Worm (Caenorhabditis elegans) whole organism, L1 larva: ENCODE data around the gene F59E12.8.
A peak's percentile ranks its signal among the peaks of the same experiment; 100 is the strongest.

Source experiments
- C16A3.4 ChIP-seq: fragments of 150-350 bp; optimal IDR thresholded peaks from 2 replicates; lab custom pipeline; 2014; ENCODE audit warnings: missing biosample characterization, missing genetic modification characterization
- blmp-1 ChIP-seq: fragments of 150-350 bp; optimal IDR thresholded peaks from 2 replicates; lab custom pipeline; 2014; ENCODE audit warnings: missing biosample characterization, missing genetic modification characterization
- ceh-8 ChIP-seq: fragments of 200-800 bp; sonication (Bioruptor generic); optimal IDR thresholded peaks from 2 replicates; lab custom pipeline; 2018; ENCODE audit warnings: mild to moderate bottlenecking, missing genetic modification characterization, moderate library complexity, missing compliant biosample characterization
- ceh-82 ChIP-seq, 3 experiments: fragments of 150-350 bp in 1 of 3; sonication (generic microtip) in 2 of 3; optimal IDR thresholded peaks; 2 replicates each; lab custom pipeline; 2014 to 2017; ENCODE audit warnings: missing biosample characterization in 3 of 3, missing genetic modification characterization in 3 of 3
- dpl-1 ChIP-seq, 3 experiments: fragments of 150-350 bp in 2 of 3; sonication (generic microtip) in 1 of 3; optimal IDR thresholded peaks; 2 replicates each; lab custom pipeline; 2014 to 2017; ENCODE audit warnings: missing biosample characterization in 3 of 3, missing genetic modification characterization in 3 of 3, missing genetic modification reagents in 3 of 3
- efl-1 ChIP-seq, 4 experiments: fragments of 150-350 bp; optimal IDR thresholded peaks in 3 of 4; peaks in 1 of 4; 1 replicate in 1 of 4; 2 replicates in 3 of 4; lab custom pipeline; 2014; ENCODE audit warnings: missing biosample characterization in 2 of 4, missing genetic modification characterization in 2 of 4, missing genetic modification reagents in 2 of 4
- elt-2 ChIP-seq: sonication (generic microtip); optimal IDR thresholded peaks from 2 replicates; lab custom pipeline; 2016; ENCODE audit warnings: missing genetic modification characterization, mild to moderate bottlenecking, inconsistent platforms, missing compliant biosample characterization, missing genetic modification reagents
- elt-3 ChIP-seq, 6 experiments: fragments of 150-350 bp in 1 of 6; sonication (generic microtip); optimal IDR thresholded peaks; 2 replicates each; lab custom pipeline; 2017 to 2018; ENCODE audit warnings: missing biosample characterization in 6 of 6, missing genetic modification characterization in 6 of 6, inconsistent platforms in 1 of 6
- fkh-10 ChIP-seq: sonication (generic microtip); optimal IDR thresholded peaks from 2 replicates; lab custom pipeline; 2017; ENCODE audit warnings: missing biosample characterization, missing genetic modification reagents, missing genetic modification characterization
- fkh-8 ChIP-seq: sonication (generic microtip); optimal IDR thresholded peaks from 2 replicates; lab custom pipeline; 2016; ENCODE audit warnings: mild to moderate bottlenecking, missing genetic modification characterization, missing compliant biosample characterization
- fos-1 ChIP-seq: fragments of 150-350 bp; optimal IDR thresholded peaks from 2 replicates; lab custom pipeline; 2014; ENCODE audit warnings: missing biosample characterization, missing genetic modification characterization
- irx-1 ChIP-seq: sonication (generic microtip); optimal IDR thresholded peaks from 2 replicates; lab custom pipeline; 2016; ENCODE audit warnings: missing genetic modification characterization, missing compliant biosample characterization
- isw-1 ChIP-seq: fragments of 200-800 bp; sonication (Bioruptor generic); IDR thresholded peaks from 2 replicates; pipeline ENCODE4 v1.3.6; 2022; ENCODE audit warnings: missing genetic modification characterization, missing compliant biosample characterization
- jun-1 ChIP-seq: fragments of 150-350 bp; optimal IDR thresholded peaks from 2 replicates; lab custom pipeline; 2014; ENCODE audit warnings: missing biosample characterization, missing genetic modification reagents, missing genetic modification characterization
- lin-35 ChIP-seq, 2 experiments: fragments of 150-350 bp; optimal IDR thresholded peaks; 2 replicates each; lab custom pipeline; 2014; ENCODE audit warnings: missing biosample characterization in 2 of 2, missing genetic modification characterization in 2 of 2, missing genetic modification reagents in 2 of 2
- lin-39 ChIP-seq: fragments of 150-350 bp; optimal IDR thresholded peaks from 2 replicates; lab custom pipeline; 2014; ENCODE audit warnings: missing biosample characterization, missing genetic modification reagents, missing genetic modification characterization
- lir-3 ChIP-seq: sonication (generic microtip); optimal IDR thresholded peaks from 2 replicates; lab custom pipeline; 2016; ENCODE audit warnings: mild to moderate bottlenecking, missing genetic modification characterization, moderate library complexity, missing compliant biosample characterization; ENCODE audit not compliant: poor library complexity
- lsy-2 ChIP-seq, 2 experiments: fragments of 150-350 bp; optimal IDR thresholded peaks; 2 replicates each; lab custom pipeline; 2014; ENCODE audit warnings: missing biosample characterization in 2 of 2, missing genetic modification characterization in 2 of 2
- mab-9 ChIP-seq: fragments of 200-800 bp; sonication (Bioruptor generic); IDR thresholded peaks from 2 replicates; pipeline ENCODE4 v1.3.6; 2022; ENCODE audit warnings: missing genetic modification reagents, missing genetic modification characterization, missing compliant biosample characterization
- mdl-1 ChIP-seq, 2 experiments: fragments of 150-350 bp; optimal IDR thresholded peaks; 2 replicates each; lab custom pipeline; 2014 to 2017; ENCODE audit warnings: missing biosample characterization in 2 of 2, missing genetic modification characterization in 2 of 2, inconsistent platforms in 1 of 2
- nhr-11 ChIP-seq: fragments of 150-350 bp; optimal IDR thresholded peaks from 2 replicates; lab custom pipeline; 2014; ENCODE audit warnings: missing biosample characterization, missing genetic modification characterization
- nhr-237 ChIP-seq: fragments of 150-350 bp; optimal IDR thresholded peaks from 2 replicates; lab custom pipeline; 2014; ENCODE audit warnings: missing biosample characterization, missing genetic modification characterization
- nhr-28 ChIP-seq: fragments of 150-350 bp; optimal IDR thresholded peaks from 2 replicates; lab custom pipeline; 2014; ENCODE audit warnings: missing biosample characterization, missing genetic modification characterization
- nhr-47 ChIP-seq: sonication (generic microtip); optimal IDR thresholded peaks from 2 replicates; lab custom pipeline; 2016; ENCODE audit warnings: mild to moderate bottlenecking, missing genetic modification characterization, moderate library complexity, missing compliant biosample characterization
- nhr-71 ChIP-seq: sonication (generic microtip); optimal IDR thresholded peaks from 2 replicates; lab custom pipeline; 2016; ENCODE audit warnings: mild to moderate bottlenecking, missing genetic modification characterization, moderate library complexity, missing compliant biosample characterization
- nhr-77 ChIP-seq: fragments of 150-350 bp; optimal IDR thresholded peaks from 2 replicates; lab custom pipeline; 2014; ENCODE audit warnings: missing biosample characterization, missing genetic modification characterization
- nhr-90 ChIP-seq: sonication (generic microtip); optimal IDR thresholded peaks from 2 replicates; lab custom pipeline; 2016; ENCODE audit warnings: mild to moderate bottlenecking, missing genetic modification characterization, missing compliant biosample characterization; ENCODE audit not compliant: poor library complexity
- skn-1 ChIP-seq: fragments of 150-350 bp; optimal IDR thresholded peaks from 2 replicates; lab custom pipeline; 2014; ENCODE audit warnings: missing biosample characterization, missing genetic modification characterization
- snu-23 ChIP-seq: sonication (generic microtip); optimal IDR thresholded peaks from 2 replicates; lab custom pipeline; 2016; ENCODE audit warnings: missing genetic modification characterization, missing compliant biosample characterization
- sup-37 ChIP-seq: fragments of 200-800 bp; sonication (Bioruptor generic); optimal IDR thresholded peaks from 2 replicates; lab custom pipeline; 2018; ENCODE audit warnings: mild to moderate bottlenecking, missing genetic modification characterization, missing compliant biosample characterization
- swsn-7 ChIP-seq: sonication (generic microtip); optimal IDR thresholded peaks from 2 replicates; lab custom pipeline; 2016; ENCODE audit warnings: missing genetic modification characterization, missing compliant biosample characterization
- unc-130 ChIP-seq: fragments of 150-350 bp; optimal IDR thresholded peaks from 2 replicates; lab custom pipeline; 2017; ENCODE audit warnings: missing biosample characterization, missing genetic modification characterization, inconsistent platforms
- unc-30 ChIP-seq: sonication (generic microtip); optimal IDR thresholded peaks from 2 replicates; lab custom pipeline; 2017; ENCODE audit warnings: missing biosample characterization, missing genetic modification characterization
- unc-86 ChIP-seq: sonication (generic microtip); optimal IDR thresholded peaks from 2 replicates; lab custom pipeline; 2016; ENCODE audit warnings: missing genetic modification characterization, missing compliant biosample characterization
- unc-98 ChIP-seq: fragments of 200-800 bp; sonication (Bioruptor generic); IDR thresholded peaks from 2 replicates; pipeline ENCODE4 v1.3.6; 2022; ENCODE audit warnings: missing genetic modification characterization, missing compliant biosample characterization
- xbp-1 ChIP-seq: sonication (generic microtip); optimal IDR thresholded peaks from 2 replicates; lab custom pipeline; 2016; ENCODE audit warnings: missing genetic modification characterization, missing compliant biosample characterization
- ztf-11 ChIP-seq, 2 experiments: sonication (generic microtip); optimal IDR thresholded peaks; 2 replicates each; lab custom pipeline; 2016 to 2017; ENCODE audit warnings: missing genetic modification characterization in 2 of 2, missing biosample characterization in 1 of 2, missing compliant biosample characterization in 1 of 2
- ztf-4 ChIP-seq: fragments of 150-350 bp; optimal IDR thresholded peaks from 2 replicates; lab custom pipeline; 2014; ENCODE audit warnings: missing biosample characterization, missing genetic modification characterization

F59E12.8 gene

DNA sequence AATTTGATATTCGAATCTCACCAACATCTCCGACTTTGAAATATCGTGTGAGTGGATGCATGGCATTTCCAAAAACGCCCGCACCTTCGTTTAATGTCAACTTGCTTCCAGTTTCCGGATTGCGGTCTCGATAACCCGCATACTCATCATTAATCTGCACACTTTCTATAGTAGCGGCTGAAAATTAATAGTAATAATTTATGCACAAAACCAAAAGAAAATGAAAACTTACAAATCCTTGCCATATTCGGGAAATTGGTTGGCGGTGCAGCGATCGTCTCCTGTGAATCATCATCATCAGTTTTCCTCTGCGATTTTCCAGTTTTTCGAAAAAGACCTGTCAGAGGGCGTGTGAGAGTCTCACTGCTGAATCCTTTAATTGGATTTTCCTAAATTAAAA, 23.4 kb upstream of the F59E12.8 start:
- TF ChIP-seq nhr-90 (no peak), mab-9 (GFP tag; lab: Robert Waterston, UW) (peak; percentile 27; the same call in 1 of the 2 replicates)

- TF ChIP-seq xbp-1 (tag; lab: Kevin White, UChicago) = no peak
- no peak for TF ChIP-seq efl-1 (optimal IDR thresholded peaks at IDR 0.05; lab: Kevin White, UChicago)
- TF ChIP-seq efl-1 (GFP tag; optimal IDR thresholded peaks at IDR 0.05 in 1 of 2; lab: Kevin White, UChicago) = peak in 1 of 2 experiments; percentile 39
Measured at ce11 chrII:5659675-5660074, 22.9 kb upstream of the F59E12.8 start, which contains the start of gene fut-3. TSS of gene fut-3 (minus strand) at chrII:5659775.

- TF ChIP-seq nhr-71 (tag; lab: Kevin White, UChicago) = no peak
- no peak for TF ChIP-seq nhr-47 (tag; lab: Kevin White, UChicago)
- TF ChIP-seq unc-98 (GFP tag; lab: Robert Waterston, UW) = no peak
- no peak for TF ChIP-seq ztf-11 (tag; optimal IDR thresholded peaks at IDR 0.05; lab: Kevin White, UChicago)
- TF ChIP-seq, all 84 proteins: peak for 0
Measured at ce11 chrII:5654215-5654614, 17.5 kb upstream of the F59E12.8 start, which contains the start of gene F59E12.1. TSS of gene F59E12.1 (plus strand) at chrII:5654515.

ce11 chrII:5652334-5652733, 15.6 kb upstream of the F59E12.8 start, which contains the start of gene bli-2:
TSS of gene bli-2 (minus strand) at chrII:5652434.
- TF ChIP-seq ceh-8 (GFP tag; lab: Kevin White, UChicago) (no peak), nhr-77 (tag; lab: Kevin White, UChicago) (no peak), irx-1 (tag; lab: Kevin White, UChicago) (no peak), nhr-71 (tag; lab: Kevin White, UChicago) (no peak), mab-9 (GFP tag; lab: Robert Waterston, UW) (no peak), ztf-4 (tag; lab: Kevin White, UChicago) (no peak), dpl-1 (GFP tag; optimal IDR thresholded peaks at IDR 0.05; lab: Kevin White, UChicago) (no peak), nhr-11 (tag; lab: Kevin White, UChicago) (no peak), isw-1 (no peak), ceh-82 (tag; optimal IDR thresholded peaks at IDR 0.05; lab: Kevin White, UChicago) (no peak), unc-98 (GFP tag; lab: Robert Waterston, UW) (no peak), xbp-1 (tag; lab: Kevin White, UChicago) (no peak), snu-23 (no peak), nhr-237 (tag; lab: Kevin White, UChicago) (no peak), unc-130 (tag; lab: Kevin White, UChicago) (no peak)

ce11 chrII:5651426-5651825, 14.7 kb upstream of the F59E12.8 start:
- TF ChIP-seq efl-1 (optimal IDR thresholded peaks at IDR 0.05; lab: Kevin White, UChicago) = no peak
- peak in 1 of 2 experiments; percentile 35 for TF ChIP-seq efl-1 (GFP tag; optimal IDR thresholded peaks at IDR 0.05 in 1 of 2; lab: Kevin White, UChicago)
- no peak for TF ChIP-seq elt-2 (tag; lab: Kevin White, UChicago)
- TF ChIP-seq fkh-10 (GFP tag; lab: Kevin White, UChicago) = no peak
- no peak for TF ChIP-seq C16A3.4 (tag; lab: Kevin White, UChicago)

DNA sequence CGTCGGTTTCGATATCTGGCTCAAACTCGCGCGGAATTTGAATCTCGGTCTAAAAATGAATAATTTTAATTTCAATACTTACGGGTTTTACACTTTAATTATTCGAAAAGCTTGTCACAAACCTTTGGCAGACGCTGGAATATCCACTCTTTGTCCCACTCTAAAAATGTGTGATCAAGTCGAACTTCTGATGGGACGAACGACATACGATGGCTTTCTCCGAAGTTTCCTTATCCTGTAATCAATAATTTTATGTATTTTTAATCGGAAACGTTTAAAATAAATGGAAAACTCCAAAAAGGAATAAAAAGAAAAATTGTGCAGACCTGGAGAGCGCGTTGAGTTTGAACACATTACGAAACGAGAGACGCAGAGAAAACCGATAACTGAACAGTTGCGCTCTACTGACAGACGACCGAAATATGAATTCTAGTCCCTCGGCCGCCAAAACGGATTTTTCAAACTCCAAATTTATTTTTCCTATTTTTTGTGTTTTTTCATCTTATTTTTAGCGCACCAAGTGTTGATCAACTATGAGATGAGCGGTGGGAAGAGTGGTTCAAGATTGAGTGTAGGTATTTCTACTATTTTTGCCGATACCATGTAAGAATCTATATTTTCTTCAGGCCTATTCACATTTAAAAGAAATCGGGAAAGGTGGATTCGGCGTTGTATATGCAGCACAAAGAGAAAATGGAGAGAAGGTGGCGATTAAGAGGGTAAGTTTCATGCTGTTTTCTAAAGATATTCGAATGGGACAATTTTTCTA, 12.7 kb upstream of the F59E12.8 start, which contains the start of the genes sam-4, F59E12.17 and zyg-1:
sam-4 (minus strand) TSS at position 51 of the 769 bp plus-strand sequence.
F59E12.17 (minus strand) TSS at position 235 of the 769 bp plus-strand sequence.
zyg-1 (plus strand) TSS at position 513 of the 769 bp plus-strand sequence.
- TF ChIP-seq nhr-28 (tag; lab: Kevin White, UChicago) (no peak), efl-1 (optimal IDR thresholded peaks at IDR 0.05; lab: Kevin White, UChicago) (peak; percentile 78 to 83), efl-1 (GFP tag; optimal IDR thresholded peaks at IDR 0.05 in 1 of 2; lab: Kevin White, UChicago) (peak; percentile 85 to 98), mdl-1 (tag; optimal IDR thresholded peaks at IDR 0.05; lab: Kevin White, UChicago) (peak in 1 of 2 experiments; percentile 35), xbp-1 (tag; lab: Kevin White, UChicago) (peak; percentile 47), unc-98 (GFP tag; lab: Robert Waterston, UW) (no peak), fkh-8 (peak; percentile 60), unc-30 (tag; lab: Kevin White, UChicago) (no peak), lin-35 (GFP tag; optimal IDR thresholded peaks at IDR 0.05; lab: Kevin White, UChicago) (peak; percentile 80 to 90), nhr-71 (tag; lab: Kevin White, UChicago) (peak; percentile 66), unc-130 (tag; lab: Kevin White, UChicago) (no peak), skn-1 (peak; percentile 81), lin-39 (tag; lab: Kevin White, UChicago) (no peak), elt-3 (tag; optimal IDR thresholded peaks at IDR 0.05; lab: Kevin White, UChicago) (peak in 1 of 6 experiments; percentile 20), lir-3 (tag; lab: Kevin White, UChicago) (peak; percentile 77), lsy-2 (tag; optimal IDR thresholded peaks at IDR 0.05; lab: Kevin White, UChicago) (peak; percentile 56 to 86), jun-1 (no peak), fos-1 (no peak), unc-86 (tag; lab: Kevin White, UChicago) (peak; percentile 12), sup-37 (no peak), swsn-7 (peak; percentile 28), mab-9 (GFP tag; lab: Robert Waterston, UW) (no peak), blmp-1 (tag; lab: Kevin White, UChicago) (no peak)
